Fruit fly (Drosophila melanogaster) whole organism, embryonic: ENCODE measurements around the gene Pi4KIIalpha.
A peak's percentile ranks its signal among the peaks of the same experiment; 100 is the strongest.

Experiments used
- CG10274 ChIP-seq: fragments of 200-800 bp; sonication (Bioruptor generic); optimal IDR thresholded peaks from 3 replicates; lab custom pipeline; 2017; ENCODE audit warnings: missing biosample characterization, mild to moderate bottlenecking, missing genetic modification characterization
- CG10462 ChIP-seq: fragments of 200-800 bp; sonication (Bioruptor generic); optimal IDR thresholded peaks from 2 replicates; lab custom pipeline; 2016; ENCODE audit warnings: missing biosample characterization, missing genetic modification characterization
- CG10543 ChIP-seq: fragments of 200-800 bp; sonication (Bioruptor generic); optimal IDR thresholded peaks from 3 replicates; lab custom pipeline; 2017; ENCODE audit warnings: missing biosample characterization, mild to moderate bottlenecking, missing genetic modification characterization, moderate library complexity
- CG10654 ChIP-seq: fragments of 200-800 bp; sonication (Bioruptor generic); optimal IDR thresholded peaks from 2 replicates; lab custom pipeline; 2016; ENCODE audit warnings: missing biosample characterization, missing genetic modification characterization
- CG11085 ChIP-seq: fragments of 200-800 bp; sonication (Bioruptor generic); IDR thresholded peaks from 2 replicates; pipeline ENCODE4 v1.3.6; 2022; ENCODE audit warnings: missing biosample characterization, missing genetic modification characterization
- CG13624 ChIP-seq: fragments of 200-800 bp; sonication (Bioruptor generic); optimal IDR thresholded peaks from 2 replicates; lab custom pipeline; 2016; ENCODE audit warnings: missing biosample characterization, missing genetic modification characterization
- CG14014 ChIP-seq: fragments of 200-800 bp; sonication (Bioruptor generic); IDR thresholded peaks from 2 replicates; pipeline ENCODE4 v1.3.6; 2022; ENCODE audit warnings: missing biosample characterization, missing genetic modification characterization
- CG14050 ChIP-seq: fragments of 200-800 bp; sonication (Bioruptor generic); IDR thresholded peaks from 3 replicates; pipeline ENCODE4 v1.3.6; 2022; ENCODE audit warnings: missing biosample characterization, missing genetic modification characterization
- CG14710 ChIP-seq: fragments of 200-800 bp; sonication (Bioruptor generic); optimal IDR thresholded peaks from 3 replicates; lab custom pipeline; 2019; ENCODE audit warnings: missing biosample characterization, mild to moderate bottlenecking, missing genetic modification characterization, moderate library complexity
- CG18619 ChIP-seq: fragments of 200-800 bp; sonication (Bioruptor generic); optimal IDR thresholded peaks from 3 replicates; lab custom pipeline; 2017; ENCODE audit warnings: missing biosample characterization, mild to moderate bottlenecking, missing genetic modification characterization
- CG2202 ChIP-seq: fragments of 200-800 bp; sonication (Bioruptor generic); optimal IDR thresholded peaks from 2 replicates; lab custom pipeline; 2018; ENCODE audit warnings: missing biosample characterization, mild to moderate bottlenecking, missing genetic modification characterization
- CG30020 ChIP-seq: fragments of 200-800 bp; optimal IDR thresholded peaks from 2 replicates; lab custom pipeline; 2019; ENCODE audit warnings: missing biosample characterization, mild to moderate bottlenecking, missing genetic modification characterization, moderate library complexity
- CG3163 ChIP-seq: fragments of 200-800 bp; sonication (Bioruptor generic); optimal IDR thresholded peaks from 3 replicates; lab custom pipeline; 2016; ENCODE audit warnings: missing biosample characterization, missing genetic modification characterization
- CG32772 ChIP-seq: fragments of 200-800 bp; sonication (Bioruptor generic); IDR thresholded peaks from 2 replicates; pipeline ENCODE4 v1.3.6; 2022; ENCODE audit warnings: missing biosample characterization, missing genetic modification characterization
- CG34376 ChIP-seq: fragments of 200-800 bp; sonication (Bioruptor generic); optimal IDR thresholded peaks from 2 replicates; lab custom pipeline; 2018; ENCODE audit warnings: missing biosample characterization, mild to moderate bottlenecking, missing genetic modification characterization
- CG4282 ChIP-seq: fragments of 200-800 bp; sonication (Bioruptor generic); optimal IDR thresholded peaks from 2 replicates; lab custom pipeline; 2016; ENCODE audit warnings: missing biosample characterization, missing genetic modification characterization
- CG4328 ChIP-seq: fragments of 200-800 bp; sonication (Bioruptor generic); optimal IDR thresholded peaks from 3 replicates; lab custom pipeline; 2017; ENCODE audit warnings: missing biosample characterization, missing genetic modification reagents, missing genetic modification characterization
- CG7271 ChIP-seq: fragments of 200-800 bp; sonication (Bioruptor generic); optimal IDR thresholded peaks from 2 replicates; lab custom pipeline; 2018; ENCODE audit warnings: missing biosample characterization, mild to moderate bottlenecking, missing genetic modification characterization, moderate library complexity
- CG7372 ChIP-seq: fragments of 200-800 bp; sonication (Bioruptor generic); IDR thresholded peaks from 2 replicates; pipeline ENCODE4 v1.3.6; 2022; ENCODE audit warnings: missing biosample characterization, missing genetic modification characterization
- CG7928 ChIP-seq: fragments of 200-800 bp; sonication (Bioruptor generic); optimal IDR thresholded peaks from 2 replicates; lab custom pipeline; 2017; ENCODE audit warnings: missing biosample characterization, mild to moderate bottlenecking, missing genetic modification characterization
- CG8281 ChIP-seq: fragments of 200-800 bp; sonication (Bioruptor generic); optimal IDR thresholded peaks from 2 replicates; lab custom pipeline; 2018; ENCODE audit warnings: missing biosample characterization, mild to moderate bottlenecking, missing genetic modification characterization, moderate library complexity
- CG8290 ChIP-seq, 3 experiments: fragments of 200-800 bp; sonication (Bioruptor generic); optimal IDR thresholded peaks; 2 replicates each; lab custom pipeline; 2016 to 2019; ENCODE audit warnings: missing biosample characterization in 3 of 3, missing genetic modification characterization in 3 of 3, mild to moderate bottlenecking in 2 of 3, moderate library complexity in 1 of 3
- CTCF ChIP-seq: fragments of 200-800 bp; sonication (Bioruptor generic); optimal IDR thresholded peaks from 2 replicates; lab custom pipeline; 2017; ENCODE audit warnings: missing biosample characterization, mild to moderate bottlenecking, missing genetic modification characterization, moderate library complexity
- CkIIα-i1 ChIP-seq: fragments of 200-800 bp; sonication (Bioruptor generic); IDR thresholded peaks from 2 replicates; pipeline ENCODE4 v1.3.6; 2022; ENCODE audit warnings: missing biosample characterization, missing genetic modification characterization
- Deaf1 ChIP-seq: fragments of 200-800 bp; optimal IDR thresholded peaks from 3 replicates; lab custom pipeline; 2019; ENCODE audit warnings: missing biosample characterization, mild to moderate bottlenecking, missing genetic modification characterization, moderate library complexity
- Dll ChIP-seq: fragments of 200-800 bp; sonication (Bioruptor generic); IDR thresholded peaks from 4 replicates; pipeline ENCODE4 v1.3.6; 2022; ENCODE audit warnings: missing biosample characterization, missing genetic modification characterization; ENCODE audit not compliant: partially characterized antibody
- Drgx ChIP-seq: fragments of 200-800 bp; sonication (Bioruptor generic); IDR thresholded peaks from 2 replicates; pipeline ENCODE4 v1.3.6; 2022; ENCODE audit warnings: missing biosample characterization, missing genetic modification characterization
- GATAe ChIP-seq: fragments of 200-800 bp; sonication (Bioruptor generic); conservative IDR thresholded peaks from 2 replicates; pipeline ENCODE4 v1.3.6; 2022; ENCODE audit warnings: missing biosample characterization, missing genetic modification characterization
- HLHmδ ChIP-seq: fragments of 200-800 bp; sonication (Bioruptor generic); optimal IDR thresholded peaks from 2 replicates; lab custom pipeline; 2018; ENCODE audit warnings: missing biosample characterization, mild to moderate bottlenecking, missing genetic modification characterization, moderate library complexity
- Jarid2 ChIP-seq: fragments of 200-800 bp; sonication (Bioruptor generic); optimal IDR thresholded peaks from 3 replicates; lab custom pipeline; 2017; ENCODE audit warnings: mild to moderate bottlenecking, missing biosample characterization, missing genetic modification reagents, missing genetic modification characterization
- Ravus ChIP-seq: fragments of 200-800 bp; sonication (Bioruptor generic); IDR thresholded peaks from 2 replicates; pipeline ENCODE4 v1.3.6; 2022; ENCODE audit warnings: missing biosample characterization, missing genetic modification characterization
- Tbp ChIP-seq: fragments of >200 bp; optimal IDR thresholded peaks from 2 replicates; lab custom pipeline; 2018; ENCODE audit warnings: missing biosample characterization, missing genetic modification characterization
- Trl ChIP-seq, 3 experiments: fragments of >200 bp in 2 of 3; fragments of 200-800 bp in 1 of 3; sonication (Bioruptor generic) in 1 of 3; optimal IDR thresholded peaks; 2 replicates in 1 of 3; 3 replicates in 2 of 3; lab custom pipeline; 2016 to 2017; ENCODE audit warnings: missing biosample characterization in 1 of 3, missing genetic modification characterization in 1 of 3
- bowl ChIP-seq: fragments of 200-800 bp; sonication (Bioruptor generic); IDR thresholded peaks from 2 replicates; pipeline ENCODE4 v1.3.6; 2022; ENCODE audit warnings: missing biosample characterization, missing genetic modification characterization
- cato ChIP-seq: fragments of 200-800 bp; sonication (Bioruptor generic); optimal IDR thresholded peaks from 2 replicates; lab custom pipeline; 2016; ENCODE audit warnings: missing biosample characterization, missing genetic modification characterization, borderline replicate concordance
- chm ChIP-seq: fragments of 200-800 bp; sonication (Bioruptor generic); IDR thresholded peaks from 2 replicates; pipeline ENCODE4 v1.3.6; 2022; ENCODE audit warnings: missing biosample characterization, missing genetic modification characterization
- crp ChIP-seq, 2 experiments: fragments of 200-800 bp; sonication (Bioruptor generic); optimal IDR thresholded peaks; 2 replicates in 1 of 2; 3 replicates in 1 of 2; lab custom pipeline; 2017; ENCODE audit warnings: missing biosample characterization in 2 of 2, missing genetic modification characterization in 2 of 2, mild to moderate bottlenecking in 1 of 2, moderate library complexity in 1 of 2
- dati ChIP-seq: fragments of 200-800 bp; sonication (Bioruptor generic); IDR thresholded peaks from 2 replicates; pipeline ENCODE4 v1.3.6; 2022; ENCODE audit warnings: missing biosample characterization, missing genetic modification characterization
- eve ChIP-seq, 2 experiments: fragments of >200 bp; optimal IDR thresholded peaks; 2 replicates each; lab custom pipeline; 2017; ENCODE audit warnings: missing biosample characterization in 2 of 2, missing genetic modification characterization in 2 of 2
- grn ChIP-seq: fragments of 200-800 bp; sonication (Bioruptor generic); optimal IDR thresholded peaks from 3 replicates; lab custom pipeline; 2017; ENCODE audit warnings: missing biosample characterization, missing genetic modification characterization
- ind ChIP-seq: fragments of 200-800 bp; sonication (Bioruptor generic); optimal IDR thresholded peaks from 3 replicates; lab custom pipeline; 2016; ENCODE audit warnings: missing biosample characterization, missing genetic modification characterization
- lmd ChIP-seq: fragments of 200-800 bp; sonication (Bioruptor generic); IDR thresholded peaks from 2 replicates; pipeline ENCODE4 v1.3.6; 2022; ENCODE audit warnings: missing biosample characterization, missing genetic modification characterization
- mirr ChIP-seq: fragments of 200-800 bp; sonication (Bioruptor generic); optimal IDR thresholded peaks from 3 replicates; lab custom pipeline; 2018; ENCODE audit warnings: missing biosample characterization, mild to moderate bottlenecking, missing genetic modification characterization
- phol ChIP-seq: fragments of 200-800 bp; sonication (Bioruptor generic); optimal IDR thresholded peaks from 3 replicates; lab custom pipeline; 2018; ENCODE audit warnings: missing biosample characterization, mild to moderate bottlenecking, missing genetic modification characterization, moderate library complexity
- psq ChIP-seq: fragments of 200-800 bp; sonication (Bioruptor generic); optimal IDR thresholded peaks from 2 replicates; lab custom pipeline; 2017; ENCODE audit warnings: missing biosample characterization, missing genetic modification characterization
- rib ChIP-seq: fragments of 200-800 bp; sonication (Bioruptor generic); IDR thresholded peaks from 2 replicates; pipeline ENCODE4 v1.3.6; 2022; ENCODE audit warnings: missing biosample characterization, missing genetic modification characterization
- scrt ChIP-seq: fragments of 200-800 bp; sonication (Bioruptor generic); optimal IDR thresholded peaks from 2 replicates; lab custom pipeline; 2018; ENCODE audit warnings: missing biosample characterization, mild to moderate bottlenecking, missing genetic modification characterization, moderate library complexity
- sisA ChIP-seq: fragments of 200-800 bp; sonication (Bioruptor generic); IDR thresholded peaks from 2 replicates; pipeline ENCODE4 v1.3.6; 2022; ENCODE audit warnings: missing biosample characterization, missing genetic modification characterization
- so ChIP-seq: fragments of 200-800 bp; sonication (Bioruptor generic); IDR thresholded peaks from 3 replicates; pipeline ENCODE4 v1.3.6; 2022; ENCODE audit warnings: missing biosample characterization, missing genetic modification characterization
- tap ChIP-seq: fragments of 200-800 bp; optimal IDR thresholded peaks from 3 replicates; lab custom pipeline; 2019; ENCODE audit warnings: missing biosample characterization, mild to moderate bottlenecking, missing genetic modification characterization, moderate library complexity
- zf30C ChIP-seq: fragments of 200-800 bp; sonication (Bioruptor generic); optimal IDR thresholded peaks from 3 replicates; lab custom pipeline; 2018; ENCODE audit warnings: missing biosample characterization, mild to moderate bottlenecking, missing genetic modification characterization

Pi4KIIalpha gene

dm6 chr3R:5523070-5523637 lies 40.3 kb downstream of the Pi4KIIalpha start, which contains the start of the genes CG43845 and Nmdar1 (continued):
- no peak for TF ChIP-seq ind (GFP tag; lab: Kevin White, UChicago)
- no peak for TF ChIP-seq GATAe (GFP tag; lab: Robert Waterston, UW)
- no peak for TF ChIP-seq CG14014 (GFP tag; lab: Robert Waterston, UW)
- TF ChIP-seq CG13624, result no peak
- peak; percentile 39; the same call in 1 of the 2 replicates for TF ChIP-seq chm (GFP tag; lab: Robert Waterston, UW)
- TF ChIP-seq CG14050 (GFP tag; lab: Robert Waterston, UW), result no peak
- TF ChIP-seq CG10274 (GFP tag; lab: Kevin White, UChicago), result no peak
- TF ChIP-seq Drgx (GFP tag; lab: Robert Waterston, UW), result peak; percentile 23; the same call in 1 of the 2 replicates
- no peak for TF ChIP-seq psq (GFP tag; lab: Kevin White, UChicago)
- peak; percentile 21; the same call in 1 of the 3 replicates for TF ChIP-seq so
- TF ChIP-seq CG8281 (tag; lab: Kevin White, UChicago), result no peak
- TF ChIP-seq scrt (GFP tag; lab: Kevin White, UChicago), result peak; percentile 93
- TF ChIP-seq CG4328 (GFP tag; lab: Kevin White, UChicago), result no peak
- TF ChIP-seq zf30C (GFP tag; lab: Kevin White, UChicago), result no peak
- peak; percentile 25 for TF ChIP-seq CG34376
- TF ChIP-seq grn (GFP tag; lab: Kevin White, UChicago), result no peak
- peak; percentile 0 for TF ChIP-seq Jarid2 (GFP tag; lab: Kevin White, UChicago)
- TF ChIP-seq CG14710 (tag; lab: Kevin White, UChicago), result no peak
- TF ChIP-seq CG10543 (GFP tag; lab: Kevin White, UChicago), result peak; percentile 2
- TF ChIP-seq CG8290 (GFP tag; optimal IDR thresholded peaks at IDR 0.05; lab: Kevin White, UChicago), result no peak
- no peak for TF ChIP-seq CG8290 (tag; optimal IDR thresholded peaks at IDR 0.05; lab: Kevin White, UChicago)
- no peak for TF ChIP-seq CG11085 (GFP tag; lab: Robert Waterston, UW)
- TF ChIP-seq CG32772 (GFP tag; lab: Robert Waterston, UW), result no peak
- TF ChIP-seq sisA (GFP tag; lab: Robert Waterston, UW), result no peak
- no peak for TF ChIP-seq CG10654 (GFP tag; lab: Kevin White, UChicago)
- TF ChIP-seq bowl (GFP tag; lab: Robert Waterston, UW), result no peak
- TF ChIP-seq Deaf1 (tag; lab: Kevin White, UChicago), result peak; percentile 11
- no peak for TF ChIP-seq mirr (GFP tag; lab: Kevin White, UChicago)
- TF ChIP-seq Ravus (GFP tag; lab: Robert Waterston, UW), result no peak
- TF ChIP-seq CkIIα-i1 (GFP tag; lab: Robert Waterston, UW), result no peak
- TF ChIP-seq tap (tag; lab: Kevin White, UChicago), result no peak
- no peak for TF ChIP-seq Tbp (GFP tag; lab: Kevin White, UChicago)
- no peak for TF ChIP-seq phol (tag; lab: Kevin White, UChicago)
- TF ChIP-seq CG3163 (GFP tag; lab: Kevin White, UChicago), result no peak
- no peak for TF ChIP-seq CG4282
- TF ChIP-seq CG7372 (GFP tag; lab: Robert Waterston, UW), result peak; percentile 68; the same call in 1 of the 2 replicates
- TF ChIP-seq CG30020, result no peak
- no peak for TF ChIP-seq CG7928 (GFP tag; lab: Kevin White, UChicago)
- no peak for TF ChIP-seq dati (GFP tag; lab: Robert Waterston, UW)
- TF ChIP-seq Dll (GFP tag; lab: Robert Waterston, UW), result peak; percentile 61; the same call in 3 of the 4 replicates
- TF ChIP-seq HLHmδ (GFP tag; lab: Kevin White, UChicago), result no peak
- TF ChIP-seq cato, result no peak
- no peak for TF ChIP-seq lmd (GFP tag; lab: Robert Waterston, UW)
- TF ChIP-seq CG10462 (GFP tag; lab: Kevin White, UChicago), result no peak
- no peak for TF ChIP-seq CG2202 (tag; lab: Kevin White, UChicago)
- no peak for TF ChIP-seq rib (GFP tag; lab: Robert Waterston, UW)
- TF ChIP-seq eve (GFP tag; optimal IDR thresholded peaks at IDR 0.05; lab: Kevin White, UChicago), result no peak
- TF ChIP-seq CG7271 (tag; lab: Kevin White, UChicago), result no peak
- peak in 1 of 2 experiments; percentile 80 for TF ChIP-seq crp (GFP tag; optimal IDR thresholded peaks at IDR 0.05; lab: Kevin White, UChicago)
- peak; percentile 27 for TF ChIP-seq CTCF
- TF ChIP-seq Trl (optimal IDR thresholded peaks at IDR 0.05; lab: Kevin White, UChicago), result peak; percentile 57 to 61
- TF ChIP-seq Trl (GFP tag; optimal IDR thresholded peaks at IDR 0.05; lab: Kevin White, UChicago), result peak; percentile 17
- TF ChIP-seq CG18619 (GFP tag; lab: Kevin White, UChicago), result no peak
